Fruit fly (Drosophila melanogaster) whole organism, embryonic: Measurements from ENCODE around the gene Btnd.

ENCODE experiments used
- Aef1 ChIP-seq: fragments of 200-800 bp; sonication (Bioruptor generic); IDR thresholded peaks from 3 replicates; pipeline ENCODE4 v1.3.6; 2022; ENCODE audit warnings: missing biosample characterization, missing genetic modification characterization
- B-H2 ChIP-seq: fragments of 200-800 bp; sonication (Bioruptor generic); optimal IDR thresholded peaks from 2 replicates; lab custom pipeline; 2018; ENCODE audit warnings: missing biosample characterization, mild to moderate bottlenecking, missing genetic modification characterization
- CG10366 ChIP-seq: fragments of 200-800 bp; sonication (Bioruptor generic); IDR thresholded peaks from 2 replicates; pipeline ENCODE4 v1.3.6; 2022; ENCODE audit warnings: missing biosample characterization, missing genetic modification characterization
- CG10979 ChIP-seq: fragments of 200-800 bp; sonication (Bioruptor generic); optimal IDR thresholded peaks from 2 replicates; lab custom pipeline; 2018; ENCODE audit warnings: missing biosample characterization, mild to moderate bottlenecking, missing genetic modification characterization, moderate library complexity
- CG13287 ChIP-seq: fragments of 200-800 bp; sonication (Bioruptor generic); IDR thresholded peaks from 2 replicates; pipeline ENCODE4 v1.3.6; 2022; ENCODE audit warnings: missing biosample characterization, missing genetic modification characterization; ENCODE audit not compliant: partially characterized antibody
- CG15073 ChIP-seq: fragments of 200-800 bp; sonication (Bioruptor generic); optimal IDR thresholded peaks from 2 replicates; lab custom pipeline; 2016; ENCODE audit warnings: missing biosample characterization, missing genetic modification characterization
- CG17359 ChIP-seq: fragments of 200-800 bp; sonication (Bioruptor generic); optimal IDR thresholded peaks from 3 replicates; lab custom pipeline; 2018; ENCODE audit warnings: missing biosample characterization, mild to moderate bottlenecking, missing genetic modification characterization, moderate library complexity
- CG2120 ChIP-seq: fragments of 200-800 bp; sonication (Bioruptor generic); optimal IDR thresholded peaks from 3 replicates; lab custom pipeline; 2016; ENCODE audit warnings: missing biosample characterization, missing genetic modification characterization
- CG30403 ChIP-seq: fragments of 200-800 bp; sonication (Bioruptor generic); optimal IDR thresholded peaks from 3 replicates; lab custom pipeline; 2016; ENCODE audit warnings: missing biosample characterization, missing genetic modification characterization
- CG31365 ChIP-seq: fragments of 200-800 bp; sonication (Bioruptor generic); optimal IDR thresholded peaks from 2 replicates; lab custom pipeline; 2018; ENCODE audit warnings: missing biosample characterization, mild to moderate bottlenecking, missing genetic modification characterization
- CG34422 ChIP-seq: fragments of 200-800 bp; sonication (Bioruptor generic); IDR thresholded peaks from 3 replicates; pipeline ENCODE4 v1.3.6; 2022; ENCODE audit warnings: missing biosample characterization, missing genetic modification characterization
- CG4360 ChIP-seq: fragments of 200-800 bp; sonication (Bioruptor generic); IDR thresholded peaks from 2 replicates; pipeline ENCODE4 v1.3.6; 2022; ENCODE audit warnings: missing biosample characterization, missing genetic modification characterization
- CG6272 ChIP-seq: fragments of 200-800 bp; sonication (Bioruptor generic); IDR thresholded peaks from 2 replicates; pipeline ENCODE4 v1.3.6; 2022; ENCODE audit warnings: missing biosample characterization, missing genetic modification characterization
- CG8359 ChIP-seq: fragments of 200-800 bp; sonication (Bioruptor generic); optimal IDR thresholded peaks from 2 replicates; lab custom pipeline; 2017; ENCODE audit warnings: missing biosample characterization, mild to moderate bottlenecking, missing genetic modification characterization, borderline replicate concordance
- CG8765 ChIP-seq: fragments of 200-800 bp; sonication (Bioruptor generic); IDR thresholded peaks from 2 replicates; pipeline ENCODE4 v1.3.6; 2022; ENCODE audit warnings: missing biosample characterization, missing genetic modification characterization
- CrebB ChIP-seq: fragments of 200-800 bp; sonication (Bioruptor generic); optimal IDR thresholded peaks from 3 replicates; lab custom pipeline; 2018; ENCODE audit warnings: missing biosample characterization, mild to moderate bottlenecking, missing genetic modification characterization
- D19A ChIP-seq: fragments of 200-800 bp; optimal IDR thresholded peaks from 3 replicates; lab custom pipeline; 2019; ENCODE audit warnings: missing biosample characterization, mild to moderate bottlenecking, missing genetic modification characterization, moderate library complexity
- D19B ChIP-seq: fragments of 200-800 bp; sonication (Bioruptor generic); optimal IDR thresholded peaks from 2 replicates; lab custom pipeline; 2017; ENCODE audit warnings: missing biosample characterization, mild to moderate bottlenecking, missing genetic modification characterization
- Doc3 ChIP-seq: fragments of 200-800 bp; sonication (Bioruptor generic); IDR thresholded peaks from 3 replicates; pipeline ENCODE4 v1.3.6; 2022; ENCODE audit warnings: missing biosample characterization, missing genetic modification characterization; ENCODE audit not compliant: partially characterized antibody
- Dref ChIP-seq: fragments of 200-800 bp; sonication (Bioruptor generic); IDR thresholded peaks from 2 replicates; pipeline ENCODE4 v1.3.6; 2022; ENCODE audit warnings: missing biosample characterization, missing genetic modification characterization
- Hmx ChIP-seq: fragments of 200-800 bp; sonication (Bioruptor generic); optimal IDR thresholded peaks from 2 replicates; lab custom pipeline; 2016; ENCODE audit warnings: missing biosample characterization, missing genetic modification characterization
- Lpt ChIP-seq: fragments of >200 bp; optimal IDR thresholded peaks from 2 replicates; lab custom pipeline; 2018; ENCODE audit warnings: missing biosample characterization, missing genetic modification characterization
- MBD-R2 ChIP-seq: fragments of 200-800 bp; sonication (Bioruptor generic); IDR thresholded peaks from 2 replicates; pipeline ENCODE4 v1.3.6; 2022; ENCODE audit warnings: missing biosample characterization, missing genetic modification characterization
- Mrtf ChIP-seq: fragments of 200-800 bp; sonication (Bioruptor generic); IDR thresholded peaks from 3 replicates; pipeline ENCODE4 v1.3.6; 2022; ENCODE audit warnings: missing biosample characterization, missing genetic modification characterization
- NK7.1 ChIP-seq: fragments of 200-800 bp; sonication (Bioruptor generic); optimal IDR thresholded peaks from 3 replicates; lab custom pipeline; 2016; ENCODE audit warnings: missing biosample characterization, missing genetic modification characterization
- Ravus ChIP-seq: fragments of 200-800 bp; sonication (Bioruptor generic); IDR thresholded peaks from 2 replicates; pipeline ENCODE4 v1.3.6; 2022; ENCODE audit warnings: missing biosample characterization, missing genetic modification characterization
- Sry-δ ChIP-seq: fragments of 200-800 bp; sonication (Bioruptor generic); optimal IDR thresholded peaks from 2 replicates; lab custom pipeline; 2016; ENCODE audit warnings: missing biosample characterization, missing genetic modification characterization
- Xrp1 ChIP-seq: fragments of 200-800 bp; sonication (Bioruptor generic); IDR thresholded peaks from 2 replicates; pipeline ENCODE4 v1.3.6; 2022; ENCODE audit warnings: missing biosample characterization, missing genetic modification characterization
- cas ChIP-seq: fragments of 200-800 bp; sonication (Bioruptor generic); IDR thresholded peaks from 2 replicates; pipeline ENCODE4 v1.3.6; 2022; ENCODE audit warnings: missing biosample characterization, missing genetic modification characterization
- chn ChIP-seq: fragments of 200-800 bp; sonication (Bioruptor generic); optimal IDR thresholded peaks from 2 replicates; lab custom pipeline; 2016; ENCODE audit warnings: missing biosample characterization, missing genetic modification characterization
- ci ChIP-seq: fragments of 200-800 bp; sonication (Bioruptor generic); IDR thresholded peaks from 3 replicates; pipeline ENCODE4 v1.3.6; 2022; ENCODE audit warnings: missing biosample characterization, missing genetic modification characterization
- crc ChIP-seq: fragments of 200-800 bp; sonication (Bioruptor generic); optimal IDR thresholded peaks from 2 replicates; lab custom pipeline; 2016; ENCODE audit warnings: missing biosample characterization, missing genetic modification characterization
- croc ChIP-seq: fragments of 200-800 bp; sonication (Bioruptor generic); conservative IDR thresholded peaks from 3 replicates; pipeline ENCODE4 v1.3.6; 2022; ENCODE audit warnings: missing biosample characterization, missing genetic modification characterization
- crol ChIP-seq: fragments of 200-800 bp; sonication (Bioruptor generic); IDR thresholded peaks from 2 replicates; pipeline ENCODE4 v1.3.6; 2022; ENCODE audit warnings: missing biosample characterization, missing genetic modification characterization
- emc ChIP-seq: fragments of 200-800 bp; sonication (Bioruptor generic); optimal IDR thresholded peaks from 2 replicates; lab custom pipeline; 2016; ENCODE audit warnings: missing biosample characterization, missing genetic modification characterization
- exex ChIP-seq: fragments of 200-800 bp; sonication (Bioruptor generic); optimal IDR thresholded peaks from 4 replicates; lab custom pipeline; 2018; ENCODE audit warnings: missing biosample characterization, mild to moderate bottlenecking, missing genetic modification characterization, moderate library complexity
- fd102C ChIP-seq: fragments of 200-800 bp; sonication (Bioruptor generic); optimal IDR thresholded peaks from 2 replicates; lab custom pipeline; 2018; ENCODE audit warnings: missing biosample characterization, mild to moderate bottlenecking, missing genetic modification characterization, moderate library complexity
- fd3F ChIP-seq: fragments of 200-800 bp; sonication (Bioruptor generic); optimal IDR thresholded peaks from 2 replicates; lab custom pipeline; 2018; ENCODE audit warnings: missing biosample characterization, mild to moderate bottlenecking, missing genetic modification characterization, moderate library complexity
- fru ChIP-seq: fragments of >200 bp; optimal IDR thresholded peaks from 2 replicates; lab custom pipeline; 2017
- fu2 ChIP-seq: fragments of 200-800 bp; sonication (Bioruptor generic); optimal IDR thresholded peaks from 2 replicates; lab custom pipeline; 2016; ENCODE audit warnings: missing biosample characterization, missing genetic modification characterization
- gcm2 ChIP-seq: fragments of 200-800 bp; sonication (Bioruptor generic); optimal IDR thresholded peaks from 2 replicates; lab custom pipeline; 2016; ENCODE audit warnings: missing biosample characterization, missing genetic modification characterization
- kni ChIP-seq: fragments of 200-800 bp; sonication (Bioruptor generic); optimal IDR thresholded peaks from 3 replicates; lab custom pipeline; 2017; ENCODE audit warnings: mild to moderate bottlenecking, missing biosample characterization, missing genetic modification reagents, missing genetic modification characterization
- lola ChIP-seq, 3 experiments: fragments of >200 bp in 2 of 3; fragments of 200-800 bp in 1 of 3; sonication (Bioruptor generic) in 1 of 3; optimal IDR thresholded peaks; 2 replicates each; lab custom pipeline; 2017 to 2019; ENCODE audit warnings: missing biosample characterization in 3 of 3, missing genetic modification characterization in 3 of 3, mild to moderate bottlenecking in 1 of 3, moderate library complexity in 1 of 3
- odd ChIP-seq: fragments of 200-800 bp; sonication (Bioruptor generic); optimal IDR thresholded peaks from 2 replicates; lab custom pipeline; 2017; ENCODE audit warnings: missing biosample characterization, mild to moderate bottlenecking, missing genetic modification characterization
- pb ChIP-seq: fragments of 200-800 bp; sonication (Bioruptor generic); optimal IDR thresholded peaks from 3 replicates; lab custom pipeline; 2016; ENCODE audit warnings: missing biosample characterization, missing genetic modification characterization
- peb ChIP-seq: fragments of 200-800 bp; sonication (Bioruptor generic); IDR thresholded peaks from 2 replicates; pipeline ENCODE4 v1.3.6; 2022; ENCODE audit warnings: missing biosample characterization, missing genetic modification characterization
- pzg ChIP-seq: fragments of 200-800 bp; sonication (Bioruptor generic); optimal IDR thresholded peaks from 3 replicates; lab custom pipeline; 2018; ENCODE audit warnings: missing biosample characterization, mild to moderate bottlenecking, missing genetic modification characterization, moderate library complexity
- row ChIP-seq: fragments of 200-800 bp; sonication (Bioruptor generic); IDR thresholded peaks from 3 replicates; pipeline ENCODE4 v1.3.6; 2022; ENCODE audit warnings: missing biosample characterization, missing genetic modification characterization
- scrt ChIP-seq: fragments of 200-800 bp; sonication (Bioruptor generic); optimal IDR thresholded peaks from 2 replicates; lab custom pipeline; 2018; ENCODE audit warnings: missing biosample characterization, mild to moderate bottlenecking, missing genetic modification characterization, moderate library complexity
- sens ChIP-seq: fragments of 200-800 bp; sonication (Bioruptor generic); peaks from one replicate; lab custom pipeline; 2016; ENCODE audit warnings: missing biosample characterization, missing genetic modification characterization
- tgo ChIP-seq: fragments of 200-800 bp; sonication (Bioruptor generic); IDR thresholded peaks from 3 replicates; pipeline ENCODE4 v1.3.6; 2022; ENCODE audit warnings: missing biosample characterization, missing genetic modification characterization
- toy ChIP-seq: fragments of 200-800 bp; sonication (Bioruptor generic); IDR thresholded peaks from 2 replicates; pipeline ENCODE4 v1.3.6; 2022; ENCODE audit warnings: missing biosample characterization, missing genetic modification characterization

Gene Btnd

DNA sequence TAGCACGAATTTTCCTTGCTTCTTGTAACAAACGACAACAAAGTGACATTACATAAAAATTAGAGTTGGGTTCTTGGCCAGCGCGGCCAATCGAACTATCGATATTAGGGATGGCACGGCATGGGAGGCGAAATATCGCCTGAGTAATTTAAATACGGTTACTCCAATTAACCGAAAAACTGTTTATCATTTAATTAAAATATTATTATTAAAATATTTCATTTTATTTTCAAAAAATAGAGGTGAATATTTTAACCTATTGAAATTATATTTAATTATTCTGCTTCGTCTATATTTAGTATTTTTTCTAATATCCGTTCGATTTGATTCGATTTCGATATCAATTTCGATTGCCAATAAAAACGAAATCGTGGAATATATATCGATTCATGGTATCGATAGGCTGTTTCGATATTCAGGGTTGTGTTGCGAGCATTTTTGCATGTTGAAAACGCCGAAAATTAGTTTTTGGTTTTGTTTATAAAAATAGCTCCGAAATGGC lies 36.3 kb upstream of the Btnd start, which contains the start of the genes Rbcn-3A and Spx (continued):
- TF ChIP-seq CG10979 (peak; percentile 2), CrebB (tag; lab: Kevin White, UChicago) (no peak), fu2 (GFP tag; lab: Kevin White, UChicago) (no peak), peb (no peak), tgo (GFP tag; lab: Robert Waterston, UW) (peak; percentile 28; the same call in 1 of the 3 replicates), CG8765 (GFP tag; lab: Robert Waterston, UW) (no peak), Ravus (GFP tag; lab: Robert Waterston, UW) (no peak), odd (GFP tag; lab: Kevin White, UChicago) (no peak), CG17359 (tag; lab: Kevin White, UChicago) (no peak), CG4360 (GFP tag; lab: Robert Waterston, UW) (no peak), pb (GFP tag; lab: Kevin White, UChicago) (no peak), lola (GFP tag; optimal IDR thresholded peaks at IDR 0.05; lab: Kevin White, UChicago) (peak in 1 of 3 experiments; percentile 32), Hmx (GFP tag; lab: Kevin White, UChicago) (no peak), fd3F (GFP tag; lab: Kevin White, UChicago) (peak; percentile 8), chn (GFP tag; lab: Kevin White, UChicago) (no peak), MBD-R2 (GFP tag; lab: Robert Waterston, UW) (peak; percentile 49), D19B (GFP tag; lab: Kevin White, UChicago) (no peak), D19A (tag; lab: Kevin White, UChicago) (peak; percentile 21), CG13287 (GFP tag; lab: Robert Waterston, UW) (peak; percentile 87), ci (no peak), toy (GFP tag; lab: Robert Waterston, UW) (no peak), fru (lab: Kevin White, UChicago) (no peak), emc (no peak), CG34422 (peak; percentile 35; the same call in 1 of the 3 replicates), CG8359 (GFP tag; lab: Kevin White, UChicago) (no peak), sens (GFP tag; lab: Kevin White, UChicago) (peak; percentile 57), CG30403 (GFP tag; lab: Kevin White, UChicago) (peak; percentile 46), Aef1 (GFP tag; lab: Robert Waterston, UW) (no peak), fd102C (GFP tag; lab: Kevin White, UChicago) (no peak), NK7.1 (no peak), row (GFP tag; lab: Robert Waterston, UW) (peak; percentile 81), CG15073 (GFP tag; lab: Kevin White, UChicago) (no peak), Mrtf (GFP tag; lab: Robert Waterston, UW) (no peak), Dref (GFP tag; lab: Robert Waterston, UW) (peak; percentile 77), Doc3 (peak; percentile 89), Sry-δ (GFP tag; lab: Kevin White, UChicago) (peak; percentile 81), cas (GFP tag; lab: Robert Waterston, UW) (no peak), CG6272 (GFP tag; lab: Robert Waterston, UW) (0 out of 2 replicates have a peak, but pooled peaks have one; percentile 18), scrt (no peak), pzg (GFP tag; lab: Kevin White, UChicago) (peak; percentile 42), crc (GFP tag; lab: Kevin White, UChicago) (no peak), kni (GFP tag; lab: Kevin White, UChicago) (no peak), CG2120 (GFP tag; lab: Kevin White, UChicago) (peak; percentile 53), exex (tag; lab: Kevin White, UChicago) (no peak), B-H2 (GFP tag; lab: Kevin White, UChicago) (peak; percentile 6), croc (GFP tag; lab: Robert Waterston, UW) (no peak), Xrp1 (GFP tag; lab: Robert Waterston, UW) (peak; percentile 5; the same call in 1 of the 2 replicates), CG10366 (GFP tag; lab: Robert Waterston, UW) (no peak), CG31365 (tag; lab: Kevin White, UChicago) (no peak), Lpt (GFP tag; lab: Kevin White, UChicago) (no peak), gcm2 (GFP tag; lab: Kevin White, UChicago) (no peak), crol (GFP tag; lab: Robert Waterston, UW) (no peak)
